Fruit fly (Drosophila melanogaster) Kc167 (cell line): ENCODE results near the gene lectin-21Cb.

Source experiments
- Myc ChIP-seq: fragments of >200 bp; optimal IDR thresholded peaks from 2 replicates; lab custom pipeline; 2017; ENCODE audit warnings: missing external identifiers
- Sin3A ChIP-seq: fragments of >200 bp; optimal IDR thresholded peaks from 2 replicates; lab custom pipeline; 2018; ENCODE audit warnings: missing external identifiers
- insv ChIP-seq: fragments of >200 bp; optimal IDR thresholded peaks from 3 replicates; lab custom pipeline; 2018; ENCODE audit warnings: missing external identifiers

- TF ChIP-seq Sin3A = no peak
- TF ChIP-seq Myc (lab: Kevin White, UChicago) = no peak
- TF ChIP-seq insv (lab: Kevin White, UChicago) = no peak
Observed at dm6 chr2L:647592-647991, 26.6 kb upstream of the lectin-21Cb start.
